Worm (Caenorhabditis elegans): ENCODE results near the gene ZK1248.11.

- TF ChIP-seq ets-5 (GFP tag; IDR thresholded peaks at IDR 0.05) (no peak), sptf-1 (tag; optimal IDR thresholded peaks at IDR 0.05) (no peak), unc-130 (tag; optimal IDR thresholded peaks at IDR 0.05) (no peak), nhr-237 (tag; optimal IDR thresholded peaks at IDR 0.05) (no peak), nhr-84 (tag; optimal IDR thresholded peaks at IDR 0.05) (no peak), skn-1 (tag; optimal IDR thresholded peaks at IDR 0.05) (no peak)
Measured at ce11 chrII:5854122-5854521, 25.7 kb upstream of the ZK1248.11 start, which contains the start of gene H41C03.1.

Data from whole organism, L1 larva.